Worm (Caenorhabditis elegans) whole organism, L4/young adult: Measurements from ENCODE around the gene F28B4.1.

Source experiments
- dao-5 ChIP-seq: sonication (generic microtip); optimal IDR thresholded peaks from 2 replicates; lab custom pipeline; 2016; ENCODE audit warnings: missing genotype, missing genetic modification characterization, moderate library complexity, missing compliant biosample characterization
- him-1 ChIP-seq: sonication (generic microtip); optimal IDR thresholded peaks from 2 replicates; lab custom pipeline; 2016; ENCODE audit warnings: missing genotype, missing genetic modification reagents, missing genetic modification characterization, missing compliant biosample characterization

ce11 chrX:3228701-3229100 lies 23.8 kb downstream of the F28B4.1 start:
- no peak for TF ChIP-seq him-1 (tag; lab: Kevin White, UChicago)
- no peak for TF ChIP-seq dao-5 (tag; lab: Kevin White, UChicago)
